Fruit fly (Drosophila melanogaster) whole organism, adult: Measurements from ENCODE around the gene spidey.

ENCODE experiments used
- Clk ChIP-seq: fragments of 200-800 bp; sonication (Bioruptor generic); optimal IDR thresholded peaks from 2 replicates; lab custom pipeline; 2017; ENCODE audit warnings: missing biosample characterization, missing genetic modification characterization
- pad ChIP-seq: fragments of 200-800 bp; sonication (Bioruptor generic); optimal IDR thresholded peaks from 3 replicates; lab custom pipeline; 2017; ENCODE audit warnings: missing biosample characterization, missing genetic modification characterization, mild to moderate bottlenecking, moderate library complexity, missing genetic modification reagents
- toe ChIP-seq: fragments of 200-800 bp; sonication (Bioruptor generic); optimal IDR thresholded peaks from 2 replicates; lab custom pipeline; 2016; ENCODE audit warnings: missing biosample characterization, missing genetic modification characterization

DNA sequence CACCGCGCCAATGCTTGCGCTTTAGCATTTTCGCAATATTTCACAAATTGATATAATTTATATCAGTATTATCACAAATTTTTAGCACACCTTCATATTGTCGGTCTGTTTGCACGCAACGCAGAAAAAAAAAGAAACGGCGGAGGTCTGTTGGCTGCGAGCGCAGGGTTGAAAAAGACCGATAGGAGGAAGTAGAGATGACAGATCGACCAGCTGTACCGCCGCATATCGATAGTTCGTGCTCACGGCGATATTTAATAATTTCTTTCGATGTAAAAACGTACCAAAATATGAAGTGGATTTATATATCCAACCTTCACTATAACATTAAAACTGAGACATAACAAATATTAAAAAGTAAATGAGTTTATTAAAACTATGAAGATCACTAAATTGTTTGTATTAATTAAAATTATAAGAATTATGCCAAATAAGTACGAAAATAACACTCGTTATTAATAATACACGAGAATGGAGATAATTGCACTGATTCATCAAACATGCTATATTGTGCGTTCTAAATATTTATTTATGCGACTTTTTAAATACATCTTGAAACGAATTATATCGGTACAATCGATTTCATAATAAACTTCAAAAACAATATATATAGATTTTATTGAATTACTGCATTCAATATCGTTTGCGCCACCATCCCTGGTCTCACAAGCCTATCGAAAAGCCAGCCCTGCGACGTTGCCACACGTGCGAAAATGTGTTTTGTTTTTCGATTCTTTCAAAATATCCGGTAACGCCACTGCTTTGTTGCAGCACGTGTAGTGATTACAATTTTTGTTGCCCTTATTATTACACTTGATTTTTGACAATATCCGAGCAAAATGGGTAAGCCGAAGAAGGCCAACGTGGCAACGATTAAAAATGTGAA, 7.3 kb upstream of the spidey start, which contains the start of the genes RpS6 and bys:
- TF ChIP-seq pad (GFP tag; lab: Kevin White, UChicago) (peak; percentile 54), toe (peak; percentile 57), Clk (GFP tag; lab: Kevin White, UChicago) (no peak)
